Fruit fly (Drosophila melanogaster) whole organism, prepupa: ENCODE data around the gene Sirt7.

ENCODE experiments used
- CG10631 ChIP-seq: fragments of 200-800 bp; sonication (Bioruptor generic); optimal IDR thresholded peaks from 2 replicates; lab custom pipeline; 2016; ENCODE audit warnings: missing biosample characterization, missing genetic modification characterization
- CG10669 ChIP-seq: fragments of 200-800 bp; sonication (Bioruptor generic); optimal IDR thresholded peaks from 3 replicates; lab custom pipeline; 2018; ENCODE audit warnings: missing biosample characterization, mild to moderate bottlenecking, missing genetic modification characterization, moderate library complexity
- CG11294 ChIP-seq: fragments of 200-800 bp; sonication (Bioruptor generic); IDR thresholded peaks from 2 replicates; pipeline ENCODE4 v1.3.6; 2022; ENCODE audit warnings: missing biosample characterization, missing genetic modification characterization
- CG15336 ChIP-seq: fragments of 200-800 bp; sonication (Bioruptor generic); IDR thresholded peaks from 2 replicates; pipeline ENCODE4 v1.3.6; 2022; ENCODE audit warnings: missing biosample characterization, missing genetic modification characterization
- CG1621 ChIP-seq: fragments of 200-800 bp; sonication (Bioruptor generic); optimal IDR thresholded peaks from 3 replicates; lab custom pipeline; 2018; ENCODE audit warnings: missing biosample characterization, mild to moderate bottlenecking, missing genetic modification characterization
- CG16779 ChIP-seq: fragments of 200-800 bp; sonication (Bioruptor generic); optimal IDR thresholded peaks from 3 replicates; lab custom pipeline; 2017; ENCODE audit warnings: missing biosample characterization, mild to moderate bottlenecking, missing genetic modification characterization
- CG3032 ChIP-seq: fragments of 200-800 bp; optimal IDR thresholded peaks from 2 replicates; lab custom pipeline; 2019; ENCODE audit warnings: missing biosample characterization, mild to moderate bottlenecking, missing genetic modification characterization, moderate library complexity
- CG31627 ChIP-seq: fragments of 200-800 bp; sonication (Bioruptor generic); optimal IDR thresholded peaks from 3 replicates; lab custom pipeline; 2016; ENCODE audit warnings: missing biosample characterization, missing genetic modification characterization
- CG32006 ChIP-seq: fragments of 200-800 bp; sonication (Bioruptor generic); optimal IDR thresholded peaks from 3 replicates; lab custom pipeline; 2017; ENCODE audit warnings: missing biosample characterization, mild to moderate bottlenecking, missing genetic modification characterization
- CG6163 ChIP-seq: fragments of 200-800 bp; sonication (Bioruptor generic); IDR thresholded peaks from 3 replicates; pipeline ENCODE4 v1.3.6; 2022; ENCODE audit warnings: missing biosample characterization, missing genetic modification characterization
- CG6276 ChIP-seq: fragments of 200-800 bp; sonication (Bioruptor generic); optimal IDR thresholded peaks from 2 replicates; lab custom pipeline; 2017; ENCODE audit warnings: missing biosample characterization, mild to moderate bottlenecking, missing genetic modification characterization
- CG6792 ChIP-seq: fragments of 200-800 bp; sonication (Bioruptor generic); optimal IDR thresholded peaks from 3 replicates; lab custom pipeline; 2016; ENCODE audit warnings: missing biosample characterization, missing genetic modification characterization
- CG6808 ChIP-seq: fragments of 200-800 bp; sonication (Bioruptor generic); optimal IDR thresholded peaks from 3 replicates; lab custom pipeline; 2017; ENCODE audit warnings: missing biosample characterization, missing genetic modification characterization, mild to moderate bottlenecking, moderate library complexity, missing genetic modification reagents
- CG6854 ChIP-seq: fragments of 200-800 bp; sonication (Bioruptor generic); optimal IDR thresholded peaks from 2 replicates; lab custom pipeline; 2017; ENCODE audit warnings: missing biosample characterization, mild to moderate bottlenecking, missing genetic modification characterization
- CG7368 ChIP-seq: fragments of 200-800 bp; sonication (Bioruptor generic); optimal IDR thresholded peaks from 3 replicates; lab custom pipeline; 2016; ENCODE audit warnings: missing biosample characterization, missing genetic modification characterization
- CG8119 ChIP-seq: fragments of 200-800 bp; sonication (Bioruptor generic); IDR thresholded peaks from 3 replicates; pipeline ENCODE4 v1.3.6; 2022; ENCODE audit warnings: missing biosample characterization, missing genetic modification characterization
- CG8632 ChIP-seq: fragments of 200-800 bp; sonication (Bioruptor generic); optimal IDR thresholded peaks from 3 replicates; lab custom pipeline; 2016; ENCODE audit warnings: missing biosample characterization, missing genetic modification characterization
- CG9139 ChIP-seq: fragments of 200-800 bp; sonication (Bioruptor generic); optimal IDR thresholded peaks from 3 replicates; lab custom pipeline; 2017; ENCODE audit warnings: missing biosample characterization, mild to moderate bottlenecking, missing genetic modification characterization
- Eip78C ChIP-seq: fragments of 200-800 bp; sonication (Bioruptor generic); peaks from one replicate; lab custom pipeline; 2016; ENCODE audit warnings: missing biosample characterization, missing genetic modification characterization
- Eip93F ChIP-seq: fragments of 200-800 bp; sonication (Bioruptor generic); optimal IDR thresholded peaks from 2 replicates; lab custom pipeline; 2016; ENCODE audit warnings: missing biosample characterization, mild to moderate bottlenecking, missing genetic modification characterization
- Ets21C ChIP-seq: fragments of 200-800 bp; sonication (Bioruptor generic); optimal IDR thresholded peaks from 3 replicates; lab custom pipeline; 2016; ENCODE audit warnings: missing biosample characterization, missing genetic modification characterization
- Ets96B ChIP-seq: fragments of 200-800 bp; optimal IDR thresholded peaks from 2 replicates; lab custom pipeline; 2019; ENCODE audit warnings: missing biosample characterization, mild to moderate bottlenecking, missing genetic modification characterization, moderate library complexity
- Gug ChIP-seq: fragments of 200-800 bp; sonication (Bioruptor generic); IDR thresholded peaks from 2 replicates; pipeline ENCODE4 v1.3.6; 2022; ENCODE audit warnings: missing biosample characterization, missing genetic modification characterization
- Hr38 ChIP-seq: sonication (Bioruptor generic); optimal IDR thresholded peaks from 2 replicates; lab custom pipeline; 2016; ENCODE audit warnings: missing biosample characterization, missing genetic modification characterization
- OdsH ChIP-seq: fragments of 200-800 bp; sonication (Bioruptor generic); optimal IDR thresholded peaks from 3 replicates; lab custom pipeline; 2016; ENCODE audit warnings: missing biosample characterization, missing genetic modification characterization
- Sox14 ChIP-seq: fragments of 200-800 bp; sonication (Bioruptor generic); optimal IDR thresholded peaks from 3 replicates; lab custom pipeline; 2016; ENCODE audit warnings: missing biosample characterization, missing genetic modification characterization
- achi ChIP-seq: fragments of 200-800 bp; sonication (Bioruptor generic); optimal IDR thresholded peaks from 3 replicates; lab custom pipeline; 2016; ENCODE audit warnings: missing biosample characterization, missing genetic modification characterization
- dac ChIP-seq: fragments of 200-800 bp; sonication (Bioruptor generic); optimal IDR thresholded peaks from 2 replicates; lab custom pipeline; 2017; ENCODE audit warnings: missing biosample characterization, mild to moderate bottlenecking, missing genetic modification characterization
- dsx ChIP-seq: fragments of 200-800 bp; optimal IDR thresholded peaks from 3 replicates; lab custom pipeline; 2019; ENCODE audit warnings: missing biosample characterization, mild to moderate bottlenecking, missing genetic modification characterization, moderate library complexity; ENCODE audit not compliant: poor library complexity, severe bottlenecking
- eg ChIP-seq: fragments of 200-800 bp; sonication (Bioruptor generic); IDR thresholded peaks from 3 replicates; pipeline ENCODE4 v1.3.6; 2022; ENCODE audit warnings: missing biosample characterization, missing genetic modification characterization
- esn ChIP-seq: fragments of 200-800 bp; sonication (Bioruptor generic); optimal IDR thresholded peaks from 2 replicates; lab custom pipeline; 2016; ENCODE audit warnings: missing biosample characterization, mild to moderate bottlenecking, missing genetic modification characterization, moderate library complexity
- fd59A ChIP-seq: fragments of 200-800 bp; sonication (Bioruptor generic); optimal IDR thresholded peaks from 2 replicates; lab custom pipeline; 2017; ENCODE audit warnings: missing biosample characterization, mild to moderate bottlenecking, missing genetic modification characterization, missing genetic modification reagents
- fd85E ChIP-seq: fragments of 200-800 bp; sonication (Bioruptor generic); optimal IDR thresholded peaks from 3 replicates; lab custom pipeline; 2016; ENCODE audit warnings: missing biosample characterization, missing genetic modification characterization
- fkh ChIP-seq: fragments of 200-800 bp; sonication (Bioruptor generic); optimal IDR thresholded peaks from 3 replicates; lab custom pipeline; 2017; ENCODE audit warnings: missing biosample characterization, mild to moderate bottlenecking, missing genetic modification characterization, moderate library complexity
- net ChIP-seq: fragments of 200-800 bp; sonication (Bioruptor generic); optimal IDR thresholded peaks from 3 replicates; lab custom pipeline; 2016; ENCODE audit warnings: missing biosample characterization, missing genetic modification characterization
- salr ChIP-seq, 2 experiments: fragments of 200-800 bp; sonication (Bioruptor generic); optimal IDR thresholded peaks; 3 replicates each; lab custom pipeline; 2016 to 2018; ENCODE audit warnings: missing biosample characterization in 2 of 2, missing genetic modification characterization in 2 of 2, mild to moderate bottlenecking in 1 of 2
- spab ChIP-seq: fragments of 200-800 bp; sonication (Bioruptor generic); optimal IDR thresholded peaks from 2 replicates; lab custom pipeline; 2017; ENCODE audit warnings: missing biosample characterization, mild to moderate bottlenecking, missing genetic modification characterization, missing genetic modification reagents
- ss ChIP-seq, 2 experiments: fragments of 200-800 bp; sonication (Bioruptor generic); optimal IDR thresholded peaks; 2 replicates in 1 of 2; 3 replicates in 1 of 2; lab custom pipeline; 2017 to 2018; ENCODE audit warnings: mild to moderate bottlenecking in 2 of 2, missing biosample characterization in 2 of 2, missing genetic modification characterization in 2 of 2, moderate library complexity in 1 of 2
- svp ChIP-seq: fragments of 200-800 bp; sonication (Bioruptor generic); peaks from one replicate; lab custom pipeline; 2016; ENCODE audit warnings: missing biosample characterization, missing genetic modification characterization
- topi ChIP-seq: fragments of 200-800 bp; sonication (Bioruptor generic); optimal IDR thresholded peaks from 3 replicates; lab custom pipeline; 2016; ENCODE audit warnings: missing biosample characterization, missing genetic modification characterization
- vri ChIP-seq: fragments of 200-800 bp; sonication (Bioruptor generic); optimal IDR thresholded peaks from 3 replicates; lab custom pipeline; 2016; ENCODE audit warnings: missing biosample characterization, mild to moderate bottlenecking, missing genetic modification characterization

Gene Sirt7

DNA sequence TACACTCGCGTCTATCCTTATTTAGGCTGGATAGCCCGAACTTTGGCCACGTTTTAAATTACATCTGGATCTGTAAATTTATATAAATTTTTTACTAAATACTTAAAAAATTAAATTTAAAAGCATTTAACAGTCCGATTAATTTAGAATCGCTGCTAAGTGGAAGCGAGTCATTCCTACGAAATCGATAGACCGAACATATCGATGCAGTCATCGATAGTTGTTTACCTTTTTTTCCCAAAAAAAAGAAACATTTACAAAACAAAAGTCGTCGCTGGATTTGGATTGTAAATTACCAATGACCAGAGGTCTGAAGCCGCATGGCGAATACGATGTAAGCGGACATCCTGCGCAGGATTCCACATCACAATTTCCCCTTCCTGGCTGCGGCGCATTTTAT lies at the start of gene Sirt7:
TSS of gene Sirt7 (plus strand) at position 218 of the 400 bp plus-strand sequence.
- TF ChIP-seq ss (GFP tag; optimal IDR thresholded peaks at IDR 0.05; lab: Kevin White, UChicago): peak in 1 of 2 experiments; percentile 76
- TF ChIP-seq Ets96B (tag; lab: Kevin White, UChicago): peak; percentile 79
- peak; percentile 91 for TF ChIP-seq eg (GFP tag; lab: Robert Waterston, UW)
- peak; percentile 41 for TF ChIP-seq CG6854 (GFP tag; lab: Kevin White, UChicago)
- peak; percentile 76 for TF ChIP-seq CG1621
- TF ChIP-seq CG9139: peak; percentile 58
- TF ChIP-seq fkh (GFP tag; lab: Kevin White, UChicago): peak; percentile 92
- TF ChIP-seq CG6276 (GFP tag; lab: Kevin White, UChicago): no peak
- TF ChIP-seq CG16779: peak; percentile 74
- TF ChIP-seq CG15336 (GFP tag; lab: Robert Waterston, UW): peak; percentile 75
- TF ChIP-seq CG8119 (GFP tag; lab: Robert Waterston, UW): peak; percentile 76; the same call in 2 of the 3 replicates
- peak; percentile 80 for TF ChIP-seq CG3032 (tag; lab: Kevin White, UChicago)
- TF ChIP-seq salr (GFP tag; optimal IDR thresholded peaks at IDR 0.05; lab: Kevin White, UChicago): no peak
- no peak for TF ChIP-seq fd85E (GFP tag; lab: Kevin White, UChicago)
- peak; percentile 13 for TF ChIP-seq esn (GFP tag; lab: Kevin White, UChicago)
- TF ChIP-seq net: peak; percentile 66
- no peak for TF ChIP-seq Ets21C (GFP tag; lab: Kevin White, UChicago)
- TF ChIP-seq Gug (GFP tag; lab: Robert Waterston, UW): peak; percentile 49
- TF ChIP-seq svp (GFP tag; lab: Kevin White, UChicago): no peak
- peak; percentile 88 for TF ChIP-seq CG6163
- peak; percentile 0 for TF ChIP-seq fd59A (GFP tag; lab: Kevin White, UChicago)
- peak; percentile 74 for TF ChIP-seq dsx
- peak; percentile 72 for TF ChIP-seq dac (GFP tag; lab: Kevin White, UChicago)
- no peak for TF ChIP-seq CG6792 (GFP tag; lab: Kevin White, UChicago)
- TF ChIP-seq Eip93F (GFP tag; lab: Kevin White, UChicago): peak; percentile 62
- TF ChIP-seq spab (GFP tag; lab: Kevin White, UChicago): peak; percentile 60

- TF ChIP-seq Eip78C (GFP tag; lab: Kevin White, UChicago) (peak; percentile 88), CG7368 (GFP tag; lab: Kevin White, UChicago) (no peak), CG11294 (no peak), topi (GFP tag; lab: Kevin White, UChicago) (no peak), CG10631 (GFP tag; lab: Kevin White, UChicago) (peak; percentile 24), vri (GFP tag; lab: Kevin White, UChicago) (no peak), CG6808 (peak; percentile 47), CG3032 (tag; lab: Kevin White, UChicago) (peak; percentile 51), Sox14 (GFP tag; lab: Kevin White, UChicago) (no peak), CG8632 (GFP tag; lab: Kevin White, UChicago) (no peak), ss (GFP tag; optimal IDR thresholded peaks at IDR 0.05; lab: Kevin White, UChicago) (peak; percentile 10 to 63), CG32006 (GFP tag; lab: Kevin White, UChicago) (peak; percentile 23), fd59A (GFP tag; lab: Kevin White, UChicago) (peak; percentile 45), dsx (peak; percentile 46), CG6792 (GFP tag; lab: Kevin White, UChicago) (no peak), achi (GFP tag; lab: Kevin White, UChicago) (peak; percentile 1), OdsH (GFP tag; lab: Kevin White, UChicago) (peak; percentile 15), Hr38 (no peak), Ets96B (tag; lab: Kevin White, UChicago) (peak; percentile 56), salr (GFP tag; optimal IDR thresholded peaks at IDR 0.05; lab: Kevin White, UChicago) (peak in 1 of 2 experiments; percentile 5), CG31627 (no peak), spab (GFP tag; lab: Kevin White, UChicago) (peak; percentile 32), CG10669 (GFP tag; lab: Kevin White, UChicago) (peak; percentile 47)
- TF ChIP-seq, all 60 proteins: peak for 14
Observed at dm6 chr3R:29011144-29011543, 44.6 kb upstream of the Sirt7 start.
